Worm (Caenorhabditis elegans): Measurements from ENCODE around the gene M110.10.

- no peak for TF ChIP-seq ets-7 (tag; optimal IDR thresholded peaks at IDR 0.05)
- no peak for TF ChIP-seq hmbx-1 (tag; optimal IDR thresholded peaks at IDR 0.05)
- TF ChIP-seq sea-1 (GFP tag; conservative IDR thresholded peaks at IDR 0.05), result no peak
- no peak for TF ChIP-seq B0310.2 (tag; optimal IDR thresholded peaks at IDR 0.05)
These were observed 49.3 kb upstream of the M110.10 start for ce11 chrII:8263562-8263961.
